Fruit fly (Drosophila melanogaster) whole organism: ENCODE data around the gene Myc.

Experiments
- CG8478 ChIP-seq: fragments of >200 bp; optimal IDR thresholded peaks from 2 replicates; lab custom pipeline; 2018; ENCODE audit warnings: inconsistent platforms
- Dll ChIP-seq: fragments of >200 bp; optimal IDR thresholded peaks from 2 replicates; lab custom pipeline; 2017
- EcR ChIP-seq, 2 experiments: fragments of >200 bp; optimal IDR thresholded peaks; 2 replicates each; lab custom pipeline; 2017; ENCODE audit warnings: missing biosample characterization in 2 of 2, missing genetic modification characterization in 2 of 2, missing genetic modification reagents in 2 of 2
- pan ChIP-seq: fragments of >200 bp; optimal IDR thresholded peaks from 2 replicates; lab custom pipeline; 2017
- usp ChIP-seq: fragments of >200 bp; optimal IDR thresholded peaks from 2 replicates; lab custom pipeline; 2017; ENCODE audit warnings: missing biosample characterization, missing genetic modification characterization, mixed read lengths

dm6 chrX:3362436-3362835, 10.5 kb upstream of the Myc start:
- TF ChIP-seq usp (GFP tag; lab: Kevin White, UChicago) (no peak), EcR (GFP tag; optimal IDR thresholded peaks at IDR 0.05; lab: Kevin White, UChicago) (no peak), CG8478 (lab: Kevin White, UChicago) (no peak), pan (lab: Kevin White, UChicago) (no peak), Dll (no peak)
